Worm (Caenorhabditis elegans) whole organism, mixed stage, embryonic: ENCODE results near the gene spas-1.

Source experiments
- bed-3 ChIP-seq: fragments of 200-800 bp; sonication (Bioruptor generic); optimal IDR thresholded peaks from 3 replicates; lab custom pipeline; 2018; ENCODE audit warnings: mild to moderate bottlenecking, missing genetic modification characterization, moderate library complexity, missing compliant biosample characterization
- blmp-1 ChIP-seq: fragments of 150-350 bp; optimal IDR thresholded peaks from 2 replicates; lab custom pipeline; 2014; ENCODE audit warnings: missing biosample characterization, missing genetic modification characterization
- ceh-39 ChIP-seq: fragments of 150-350 bp; optimal IDR thresholded peaks from 2 replicates; lab custom pipeline; 2014; ENCODE audit warnings: missing biosample characterization, missing genetic modification characterization
- ces-1 ChIP-seq: fragments of 150-350 bp; optimal IDR thresholded peaks from 2 replicates; lab custom pipeline; 2014; ENCODE audit warnings: missing biosample characterization, missing genetic modification reagents, missing genetic modification characterization
- ham-2 ChIP-seq: fragments of 200-800 bp; sonication (Bioruptor generic); optimal IDR thresholded peaks from 2 replicates; lab custom pipeline; 2018; ENCODE audit warnings: mild to moderate bottlenecking, missing genetic modification characterization, missing compliant biosample characterization
- mep-1 ChIP-seq: fragments of 150-350 bp; optimal IDR thresholded peaks from 2 replicates; lab custom pipeline; 2017; ENCODE audit warnings: missing biosample characterization, missing genetic modification reagents, missing genetic modification characterization, inconsistent platforms
- nhr-76 ChIP-seq: sonication (generic microtip); optimal IDR thresholded peaks from 2 replicates; lab custom pipeline; 2017; ENCODE audit warnings: missing biosample characterization, missing genetic modification characterization
- ztf-11 ChIP-seq: fragments of 150-350 bp; optimal IDR thresholded peaks from 2 replicates; lab custom pipeline; 2014; ENCODE audit warnings: missing biosample characterization, missing genetic modification characterization

DNA sequence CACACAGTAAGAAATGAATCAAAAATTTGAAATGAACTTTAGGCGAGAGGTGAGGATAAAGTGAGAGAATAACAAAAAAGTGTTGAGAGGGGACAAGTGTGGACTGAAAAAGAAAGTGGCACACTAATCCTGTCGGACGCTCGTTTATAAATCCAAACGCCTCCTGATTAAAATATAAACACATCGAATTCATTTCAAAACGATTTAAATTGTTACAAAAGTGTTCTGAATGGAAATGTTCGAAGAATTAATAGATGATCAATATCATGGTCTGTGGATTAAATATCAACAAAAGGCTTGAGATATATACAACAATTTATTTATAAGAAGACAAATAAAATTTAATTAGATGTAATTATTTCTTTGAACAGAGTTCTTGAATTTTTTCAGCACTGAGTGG, 7.5 kb upstream of the spas-1 start, which contains the start of gene B0222.11:
- TF ChIP-seq nhr-76 (tag; lab: Kevin White, UChicago) (no peak), ces-1 (GFP tag; lab: Kevin White, UChicago) (no peak), bed-3 (no peak), ztf-11 (tag; lab: Kevin White, UChicago) (no peak), mep-1 (tag; lab: Kevin White, UChicago) (no peak), blmp-1 (tag; lab: Kevin White, UChicago) (no peak), ham-2 (GFP tag; lab: Kevin White, UChicago) (no peak), ceh-39 (tag; lab: Kevin White, UChicago) (no peak)
